Worm (Caenorhabditis elegans) whole organism, L1 larva: ENCODE data around the gene clec-2.

ENCODE experiments used
- C16A3.4 ChIP-seq: fragments of 150-350 bp; optimal IDR thresholded peaks from 2 replicates; lab custom pipeline; 2014; ENCODE audit warnings: missing biosample characterization, missing genetic modification characterization
- aha-1 ChIP-seq: fragments of 150-350 bp; optimal IDR thresholded peaks from 2 replicates; lab custom pipeline; 2014; ENCODE audit warnings: missing biosample characterization, missing genetic modification characterization
- alr-1 ChIP-seq: fragments of 200-800 bp; sonication (Bioruptor generic); optimal IDR thresholded peaks from 2 replicates; lab custom pipeline; 2018; ENCODE audit warnings: borderline replicate concordance, mild to moderate bottlenecking, missing genetic modification characterization, missing compliant biosample characterization
- aly-2 ChIP-seq: fragments of 150-350 bp; optimal IDR thresholded peaks from 2 replicates; lab custom pipeline; 2014; ENCODE audit warnings: missing biosample characterization, missing genetic modification characterization
- ama-1 ChIP-seq: fragments of 150-350 bp; optimal IDR thresholded peaks from 2 replicates; lab custom pipeline; 2014
- blmp-1 ChIP-seq: fragments of 150-350 bp; optimal IDR thresholded peaks from 2 replicates; lab custom pipeline; 2014; ENCODE audit warnings: missing biosample characterization, missing genetic modification characterization
- ceh-8 ChIP-seq: fragments of 200-800 bp; sonication (Bioruptor generic); optimal IDR thresholded peaks from 2 replicates; lab custom pipeline; 2018; ENCODE audit warnings: mild to moderate bottlenecking, missing genetic modification characterization, moderate library complexity, missing compliant biosample characterization
- ceh-82 ChIP-seq, 3 experiments: fragments of 150-350 bp in 1 of 3; sonication (generic microtip) in 2 of 3; optimal IDR thresholded peaks; 2 replicates each; lab custom pipeline; 2014 to 2017; ENCODE audit warnings: missing biosample characterization in 3 of 3, missing genetic modification characterization in 3 of 3
- dpl-1 ChIP-seq, 3 experiments: fragments of 150-350 bp in 2 of 3; sonication (generic microtip) in 1 of 3; optimal IDR thresholded peaks; 2 replicates each; lab custom pipeline; 2014 to 2017; ENCODE audit warnings: missing biosample characterization in 3 of 3, missing genetic modification characterization in 3 of 3, missing genetic modification reagents in 3 of 3
- efl-1 ChIP-seq, 4 experiments: fragments of 150-350 bp; optimal IDR thresholded peaks in 3 of 4; peaks in 1 of 4; 1 replicate in 1 of 4; 2 replicates in 3 of 4; lab custom pipeline; 2014; ENCODE audit warnings: missing biosample characterization in 2 of 4, missing genetic modification characterization in 2 of 4, missing genetic modification reagents in 2 of 4
- fkh-10 ChIP-seq: sonication (generic microtip); optimal IDR thresholded peaks from 2 replicates; lab custom pipeline; 2017; ENCODE audit warnings: missing biosample characterization, missing genetic modification reagents, missing genetic modification characterization
- fkh-8 ChIP-seq: sonication (generic microtip); optimal IDR thresholded peaks from 2 replicates; lab custom pipeline; 2016; ENCODE audit warnings: mild to moderate bottlenecking, missing genetic modification characterization, missing compliant biosample characterization
- fos-1 ChIP-seq: fragments of 150-350 bp; optimal IDR thresholded peaks from 2 replicates; lab custom pipeline; 2014; ENCODE audit warnings: missing biosample characterization, missing genetic modification characterization
- grh-1 ChIP-seq: fragments of 200-800 bp; sonication (Bioruptor generic); IDR thresholded peaks from 2 replicates; pipeline ENCODE4 v1.3.6; 2022; ENCODE audit warnings: missing genetic modification reagents, missing genetic modification characterization, missing compliant biosample characterization
- hlh-17 ChIP-seq: fragments of 200-800 bp; sonication (Bioruptor generic); optimal IDR thresholded peaks from 2 replicates; lab custom pipeline; 2018; ENCODE audit warnings: missing genetic modification characterization, mild to moderate bottlenecking, missing compliant biosample characterization, moderate library complexity, borderline replicate concordance
- hlh-4 ChIP-seq: sonication (generic microtip); optimal IDR thresholded peaks from 2 replicates; lab custom pipeline; 2016; ENCODE audit warnings: mild to moderate bottlenecking, missing genetic modification characterization, missing compliant biosample characterization
- jun-1 ChIP-seq: fragments of 150-350 bp; optimal IDR thresholded peaks from 2 replicates; lab custom pipeline; 2014; ENCODE audit warnings: missing biosample characterization, missing genetic modification reagents, missing genetic modification characterization
- lin-13 ChIP-seq: fragments of 150-350 bp; optimal IDR thresholded peaks from 2 replicates; lab custom pipeline; 2014; ENCODE audit warnings: missing biosample characterization, missing genetic modification reagents, missing genetic modification characterization
- lin-14 ChIP-seq: fragments of 200-800 bp; sonication (Bioruptor generic); optimal IDR thresholded peaks from 2 replicates; lab custom pipeline; 2018; ENCODE audit warnings: mild to moderate bottlenecking, missing genetic modification characterization, moderate library complexity, missing compliant biosample characterization
- lin-15B ChIP-seq: fragments of 150-350 bp; sonication (generic microtip); optimal IDR thresholded peaks from 3 replicates; lab custom pipeline; 2014; ENCODE audit warnings: missing biosample characterization, missing genetic modification characterization
- lin-35 ChIP-seq, 2 experiments: fragments of 150-350 bp; optimal IDR thresholded peaks; 2 replicates each; lab custom pipeline; 2014; ENCODE audit warnings: missing biosample characterization in 2 of 2, missing genetic modification characterization in 2 of 2, missing genetic modification reagents in 2 of 2
- lin-39 ChIP-seq: fragments of 150-350 bp; optimal IDR thresholded peaks from 2 replicates; lab custom pipeline; 2014; ENCODE audit warnings: missing biosample characterization, missing genetic modification reagents, missing genetic modification characterization
- lir-3 ChIP-seq: sonication (generic microtip); optimal IDR thresholded peaks from 2 replicates; lab custom pipeline; 2016; ENCODE audit warnings: mild to moderate bottlenecking, missing genetic modification characterization, moderate library complexity, missing compliant biosample characterization; ENCODE audit not compliant: poor library complexity
- lsy-2 ChIP-seq, 2 experiments: fragments of 150-350 bp; optimal IDR thresholded peaks; 2 replicates each; lab custom pipeline; 2014; ENCODE audit warnings: missing biosample characterization in 2 of 2, missing genetic modification characterization in 2 of 2
- mab-9 ChIP-seq: fragments of 200-800 bp; sonication (Bioruptor generic); IDR thresholded peaks from 2 replicates; pipeline ENCODE4 v1.3.6; 2022; ENCODE audit warnings: missing genetic modification reagents, missing genetic modification characterization, missing compliant biosample characterization
- mef-2 ChIP-seq: fragments of 150-350 bp; optimal IDR thresholded peaks from 2 replicates; lab custom pipeline; 2014; ENCODE audit warnings: missing biosample characterization, missing genetic modification characterization
- mep-1 ChIP-seq: fragments of 150-350 bp; optimal IDR thresholded peaks from 2 replicates; lab custom pipeline; 2014; ENCODE audit warnings: missing biosample characterization, missing genetic modification characterization
- nhr-12 ChIP-seq: sonication (generic microtip); optimal IDR thresholded peaks from 2 replicates; lab custom pipeline; 2017; ENCODE audit warnings: missing biosample characterization, missing genetic modification characterization
- nhr-237 ChIP-seq: fragments of 150-350 bp; optimal IDR thresholded peaks from 2 replicates; lab custom pipeline; 2014; ENCODE audit warnings: missing biosample characterization, missing genetic modification characterization
- nhr-28 ChIP-seq: fragments of 150-350 bp; optimal IDR thresholded peaks from 2 replicates; lab custom pipeline; 2014; ENCODE audit warnings: missing biosample characterization, missing genetic modification characterization
- nhr-47 ChIP-seq: sonication (generic microtip); optimal IDR thresholded peaks from 2 replicates; lab custom pipeline; 2016; ENCODE audit warnings: mild to moderate bottlenecking, missing genetic modification characterization, moderate library complexity, missing compliant biosample characterization
- nhr-84 ChIP-seq: sonication (generic microtip); optimal IDR thresholded peaks from 2 replicates; lab custom pipeline; 2017; ENCODE audit warnings: missing biosample characterization, missing genetic modification characterization
- nhr-85 ChIP-seq: sonication (generic microtip); peaks from one replicate; lab custom pipeline; 2016; ENCODE audit warnings: missing genetic modification characterization, inconsistent platforms, missing compliant biosample characterization
- nhr-90 ChIP-seq: sonication (generic microtip); optimal IDR thresholded peaks from 2 replicates; lab custom pipeline; 2016; ENCODE audit warnings: mild to moderate bottlenecking, missing genetic modification characterization, missing compliant biosample characterization; ENCODE audit not compliant: poor library complexity
- rnt-1 ChIP-seq: sonication (generic microtip); optimal IDR thresholded peaks from 2 replicates; lab custom pipeline; 2016; ENCODE audit warnings: mild to moderate bottlenecking, missing genetic modification characterization, moderate library complexity, missing compliant biosample characterization
- snpc-4 ChIP-seq: fragments of 150-350 bp; optimal IDR thresholded peaks from 2 replicates; lab custom pipeline; 2014; ENCODE audit warnings: missing biosample characterization, missing genetic modification characterization
- snu-23 ChIP-seq: sonication (generic microtip); optimal IDR thresholded peaks from 2 replicates; lab custom pipeline; 2016; ENCODE audit warnings: missing genetic modification characterization, missing compliant biosample characterization
- sox-4 ChIP-seq: sonication (generic microtip); optimal IDR thresholded peaks from 2 replicates; lab custom pipeline; 2016; ENCODE audit warnings: missing genetic modification characterization, missing compliant biosample characterization
- tbx-2 ChIP-seq: sonication (generic microtip); optimal IDR thresholded peaks from 2 replicates; lab custom pipeline; 2016; ENCODE audit warnings: missing genetic modification characterization, missing compliant biosample characterization
- tlp-1 ChIP-seq: fragments of 150-350 bp; optimal IDR thresholded peaks from 2 replicates; lab custom pipeline; 2014; ENCODE audit warnings: missing biosample characterization, missing genetic modification characterization
- unc-30 ChIP-seq: sonication (generic microtip); optimal IDR thresholded peaks from 2 replicates; lab custom pipeline; 2017; ENCODE audit warnings: missing biosample characterization, missing genetic modification characterization
- unc-62 ChIP-seq: fragments of 150-350 bp; optimal IDR thresholded peaks from 2 replicates; lab custom pipeline; 2014; ENCODE audit warnings: missing biosample characterization, missing genetic modification reagents, missing genetic modification characterization
- vab-15 ChIP-seq: sonication (generic microtip); optimal IDR thresholded peaks from 2 replicates; lab custom pipeline; 2017; ENCODE audit warnings: missing genotype, mild to moderate bottlenecking, missing genetic modification characterization, missing compliant biosample characterization
- xbp-1 ChIP-seq: sonication (generic microtip); optimal IDR thresholded peaks from 2 replicates; lab custom pipeline; 2016; ENCODE audit warnings: missing genetic modification characterization, missing compliant biosample characterization
- zip-4 ChIP-seq: fragments of 200-800 bp; sonication (Bioruptor generic); optimal IDR thresholded peaks from 2 replicates; lab custom pipeline; 2018; ENCODE audit warnings: mild to moderate bottlenecking, missing genetic modification characterization, moderate library complexity, missing compliant biosample characterization

The clec-2 gene

DNA sequence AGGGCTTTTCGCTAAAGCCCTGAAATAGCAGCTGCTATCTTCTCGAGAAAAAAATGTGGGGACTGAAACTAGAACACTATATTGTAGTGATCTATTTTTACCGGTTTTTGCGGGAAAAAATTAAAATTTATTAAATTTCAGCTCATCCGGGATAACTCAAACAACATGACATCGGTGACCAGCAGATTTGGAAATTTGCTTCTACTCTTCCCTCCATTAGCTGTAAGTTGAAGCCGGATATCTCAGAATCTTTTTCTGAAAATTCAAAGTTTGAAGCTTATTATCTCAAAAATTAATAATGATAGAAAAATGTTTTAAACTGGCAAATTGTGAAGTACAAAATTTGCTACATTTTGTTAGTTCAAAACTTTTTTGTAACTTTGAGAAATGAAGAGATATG lies 38.8 kb downstream of the clec-2 start:
- TF ChIP-seq nhr-237 (no peak), nhr-84 (tag; lab: Kevin White, UChicago) (no peak), ama-1 (no peak), ceh-82 (tag; optimal IDR thresholded peaks at IDR 0.05; lab: Kevin White, UChicago) (no peak), mab-9 (GFP tag; lab: Robert Waterston, UW) (no peak), ceh-8 (GFP tag; lab: Kevin White, UChicago) (no peak), lin-15B (no peak), lin-39 (tag; lab: Kevin White, UChicago) (no peak), sox-4 (tag; lab: Kevin White, UChicago) (no peak), lin-35 (GFP tag; optimal IDR thresholded peaks at IDR 0.05; lab: Kevin White, UChicago) (no peak), aha-1 (no peak), xbp-1 (tag; lab: Kevin White, UChicago) (no peak), nhr-28 (tag; lab: Kevin White, UChicago) (no peak), unc-30 (tag; lab: Kevin White, UChicago) (no peak), fkh-10 (GFP tag; lab: Kevin White, UChicago) (no peak), mep-1 (tag; lab: Kevin White, UChicago) (no peak), lir-3 (tag; lab: Kevin White, UChicago) (no peak), nhr-90 (tag; lab: Kevin White, UChicago) (no peak), nhr-47 (tag; lab: Kevin White, UChicago) (no peak), tbx-2 (tag; lab: Kevin White, UChicago) (no peak)

DNA sequence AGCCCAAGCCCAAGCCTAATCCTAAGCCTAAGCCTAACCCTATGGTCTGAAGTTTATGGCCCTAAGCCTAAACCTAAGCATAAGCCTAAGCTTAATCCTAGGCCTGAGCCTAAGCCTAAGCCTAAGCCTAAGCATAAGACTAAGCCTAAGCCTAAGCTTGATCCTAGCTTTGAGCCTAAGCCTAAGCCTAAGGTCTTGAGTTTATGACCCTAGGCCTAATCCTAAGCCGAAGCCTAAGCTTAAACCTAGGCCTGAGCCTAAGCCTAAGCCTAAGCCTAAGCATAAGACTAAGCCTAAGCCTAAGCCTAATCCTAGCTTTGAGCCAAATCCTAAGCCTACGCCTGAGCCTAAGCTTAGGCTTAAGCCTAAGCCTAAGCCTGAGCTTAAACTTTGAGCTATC lies 44.2 kb downstream of the clec-2 start:
- TF ChIP-seq lin-14 (GFP tag; lab: Kevin White, UChicago) (no peak), mef-2 (tag; lab: Kevin White, UChicago) (no peak), tbx-2 (tag; lab: Kevin White, UChicago) (no peak), ama-1 (no peak), vab-15 (tag; lab: Kevin White, UChicago) (no peak), unc-30 (tag; lab: Kevin White, UChicago) (no peak), tlp-1 (tag; lab: Kevin White, UChicago) (no peak), unc-62 (no peak), aly-2 (no peak), hlh-17 (no peak), zip-4 (GFP tag; lab: Kevin White, UChicago) (no peak), fos-1 (tag; lab: Kevin White, UChicago) (no peak), jun-1 (tag; lab: Kevin White, UChicago) (no peak), fkh-8 (tag; lab: Kevin White, UChicago) (no peak), dpl-1 (GFP tag; optimal IDR thresholded peaks at IDR 0.05; lab: Kevin White, UChicago) (no peak), sox-4 (tag; lab: Kevin White, UChicago) (no peak), lin-35 (GFP tag; optimal IDR thresholded peaks at IDR 0.05; lab: Kevin White, UChicago) (no peak), nhr-12 (tag; lab: Kevin White, UChicago) (no peak), snpc-4 (tag; lab: Kevin White, UChicago) (no peak), C16A3.4 (tag; lab: Kevin White, UChicago) (no peak)

DNA sequence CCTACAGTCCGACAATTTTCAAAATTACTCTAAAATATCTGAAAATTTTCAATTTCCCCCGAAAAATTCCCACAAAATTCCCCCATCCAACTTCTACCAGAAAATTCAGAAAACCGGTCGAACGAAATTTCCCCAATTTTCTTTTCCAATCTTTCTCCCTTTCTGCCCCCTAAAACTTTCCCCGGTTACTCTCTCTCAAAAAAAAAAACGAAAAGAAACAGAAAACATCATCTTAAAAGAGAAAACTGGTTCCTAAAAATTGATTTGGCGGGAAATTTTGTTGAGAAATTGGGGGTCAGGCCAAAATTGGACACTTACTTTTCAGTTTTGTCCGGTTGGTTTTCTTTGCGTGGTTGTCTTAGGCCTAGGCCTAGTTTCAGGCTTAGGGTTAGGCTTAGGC lies 45.6 kb downstream of the clec-2 start:
- TF ChIP-seq lin-13 (no peak), lin-14 (GFP tag; lab: Kevin White, UChicago) (peak; percentile 29), C16A3.4 (tag; lab: Kevin White, UChicago) (no peak), nhr-12 (tag; lab: Kevin White, UChicago) (no peak), lsy-2 (tag; optimal IDR thresholded peaks at IDR 0.05; lab: Kevin White, UChicago) (peak in 1 of 2 experiments; percentile 3), nhr-85 (tag; lab: Kevin White, UChicago) (peak; percentile 88), alr-1 (no peak), hlh-4 (tag; lab: Kevin White, UChicago) (no peak), snpc-4 (tag; lab: Kevin White, UChicago) (no peak), blmp-1 (tag; lab: Kevin White, UChicago) (peak; percentile 89), zip-4 (GFP tag; lab: Kevin White, UChicago) (no peak), tlp-1 (tag; lab: Kevin White, UChicago) (no peak), grh-1 (peak; percentile 68), rnt-1 (tag; lab: Kevin White, UChicago) (no peak), snu-23 (peak; percentile 6), efl-1 (optimal IDR thresholded peaks at IDR 0.05; lab: Kevin White, UChicago) (peak in 1 of 2 experiments; percentile 7), efl-1 (GFP tag; optimal IDR thresholded peaks at IDR 0.05 in 1 of 2; lab: Kevin White, UChicago) (no peak), lin-35 (GFP tag; optimal IDR thresholded peaks at IDR 0.05; lab: Kevin White, UChicago) (peak in 1 of 2 experiments; percentile 45), dpl-1 (GFP tag; optimal IDR thresholded peaks at IDR 0.05; lab: Kevin White, UChicago) (peak in 1 of 3 experiments; percentile 21)
